Worm (Caenorhabditis elegans) whole organism, L2 larva: ENCODE data around the gene C29A12.22.

Source experiments
- F13H6.1 ChIP-seq: sonication (generic microtip); optimal IDR thresholded peaks from 2 replicates; lab custom pipeline; 2016; ENCODE audit warnings: missing genetic modification characterization, missing compliant biosample characterization
- R02D3.7 ChIP-seq: fragments of 150-350 bp; optimal IDR thresholded peaks from 2 replicates; lab custom pipeline; 2014; ENCODE audit warnings: missing biosample characterization, missing genetic modification characterization
- Y55F3AM.14 ChIP-seq: fragments of 200-800 bp; sonication (Bioruptor generic); optimal IDR thresholded peaks from 2 replicates; lab custom pipeline; 2018; ENCODE audit warnings: mild to moderate bottlenecking, missing genetic modification characterization, missing compliant biosample characterization
- ZK546.5 ChIP-seq: sonication (generic microtip); optimal IDR thresholded peaks from 2 replicates; lab custom pipeline; 2017; ENCODE audit warnings: missing biosample characterization, missing genetic modification characterization
- alr-1 ChIP-seq: fragments of 150-350 bp; optimal IDR thresholded peaks from 2 replicates; lab custom pipeline; 2014; ENCODE audit warnings: missing biosample characterization, missing genetic modification characterization
- aly-2 ChIP-seq: fragments of 150-350 bp; optimal IDR thresholded peaks from 2 replicates; lab custom pipeline; 2014; ENCODE audit warnings: missing biosample characterization, missing genetic modification characterization
- ama-1 ChIP-seq: fragments of 150-350 bp; optimal IDR thresholded peaks from 2 replicates; lab custom pipeline; 2018; ENCODE audit warnings: inconsistent platforms
- blmp-1 ChIP-seq: sonication (generic microtip); optimal IDR thresholded peaks from 2 replicates; lab custom pipeline; 2017; ENCODE audit warnings: missing genetic modification characterization, mild to moderate bottlenecking, missing compliant biosample characterization, antibody characterized with exemption, moderate library complexity; ENCODE audit not compliant: insufficient read depth
- ceh-16 ChIP-seq: fragments of 150-350 bp; optimal IDR thresholded peaks from 2 replicates; lab custom pipeline; 2014; ENCODE audit warnings: missing biosample characterization, missing genetic modification characterization
- crh-2 ChIP-seq: sonication (generic microtip); optimal IDR thresholded peaks from 2 replicates; lab custom pipeline; 2017; ENCODE audit warnings: missing biosample characterization, missing genetic modification characterization
- egl-27 ChIP-seq: sonication (generic microtip); optimal IDR thresholded peaks from 3 replicates; lab custom pipeline; 2017; ENCODE audit warnings: missing biosample characterization, missing genetic modification reagents, missing genetic modification characterization
- elt-3 ChIP-seq: sonication (generic microtip); optimal IDR thresholded peaks from 2 replicates; lab custom pipeline; 2017; ENCODE audit warnings: missing biosample characterization, missing genetic modification characterization
- fos-1 ChIP-seq: fragments of 150-350 bp; optimal IDR thresholded peaks from 2 replicates; lab custom pipeline; 2014; ENCODE audit warnings: missing biosample characterization, missing genetic modification characterization
- gmeb-1 ChIP-seq: fragments of 150-350 bp; optimal IDR thresholded peaks from 2 replicates; lab custom pipeline; 2014; ENCODE audit warnings: missing biosample characterization, missing genetic modification characterization
- lin-11 ChIP-seq: fragments of 150-350 bp; sonication (generic microtip); optimal IDR thresholded peaks from 2 replicates; lab custom pipeline; 2014; ENCODE audit warnings: missing biosample characterization, missing genetic modification characterization, inconsistent platforms, mixed read lengths
- lin-13 ChIP-seq: fragments of 150-350 bp; optimal IDR thresholded peaks from 2 replicates; lab custom pipeline; 2014; ENCODE audit warnings: missing biosample characterization, missing genetic modification reagents, missing genetic modification characterization
- lin-39 ChIP-seq: fragments of 150-350 bp; optimal IDR thresholded peaks from 2 replicates; lab custom pipeline; 2014; ENCODE audit warnings: missing biosample characterization, missing genetic modification reagents, missing genetic modification characterization
- lsy-2 ChIP-seq, 2 experiments: fragments of 150-350 bp in 1 of 2; sonication (generic microtip) in 1 of 2; optimal IDR thresholded peaks; 2 replicates each; lab custom pipeline; 2014 to 2017; ENCODE audit warnings: missing biosample characterization in 2 of 2, missing genetic modification characterization in 2 of 2
- mab-5 ChIP-seq: fragments of 150-350 bp; optimal IDR thresholded peaks from 2 replicates; lab custom pipeline; 2014; ENCODE audit warnings: missing biosample characterization, missing genetic modification characterization
- mbf-1 ChIP-seq: sonication (generic microtip); optimal IDR thresholded peaks from 2 replicates; lab custom pipeline; 2017; ENCODE audit warnings: missing biosample characterization, missing genetic modification characterization
- mdl-1 ChIP-seq, 2 experiments: fragments of 150-350 bp in 1 of 2; sonication (generic microtip) in 1 of 2; optimal IDR thresholded peaks; 2 replicates each; lab custom pipeline; 2017; ENCODE audit warnings: missing biosample characterization in 2 of 2, missing genetic modification characterization in 2 of 2
- nhr-11 ChIP-seq: fragments of 150-350 bp; optimal IDR thresholded peaks from 2 replicates; lab custom pipeline; 2014; ENCODE audit warnings: missing biosample characterization, missing genetic modification characterization
- nhr-12 ChIP-seq: fragments of 150-350 bp; optimal IDR thresholded peaks from 2 replicates; lab custom pipeline; 2014; ENCODE audit warnings: missing biosample characterization, missing genetic modification characterization
- nhr-129 ChIP-seq: fragments of 150-350 bp; optimal IDR thresholded peaks from 2 replicates; lab custom pipeline; 2014; ENCODE audit warnings: missing biosample characterization, missing genetic modification characterization
- nhr-21 ChIP-seq: fragments of 150-350 bp; optimal IDR thresholded peaks from 2 replicates; lab custom pipeline; 2014; ENCODE audit warnings: missing biosample characterization, missing genetic modification characterization
- nhr-23 ChIP-seq: fragments of 150-350 bp; optimal IDR thresholded peaks from 2 replicates; lab custom pipeline; 2014; ENCODE audit warnings: missing biosample characterization, missing genetic modification reagents, missing genetic modification characterization
- nhr-237 ChIP-seq: fragments of 150-350 bp; optimal IDR thresholded peaks from 2 replicates; lab custom pipeline; 2014; ENCODE audit warnings: missing biosample characterization, missing genetic modification characterization
- nhr-25 ChIP-seq: fragments of 150-350 bp; sonication (generic microtip); optimal IDR thresholded peaks from 3 replicates; lab custom pipeline; 2014; ENCODE audit warnings: missing biosample characterization, missing genetic modification characterization
- nhr-6 ChIP-seq: fragments of 150-350 bp; optimal IDR thresholded peaks from 2 replicates; lab custom pipeline; 2014; ENCODE audit warnings: missing biosample characterization, missing genetic modification characterization
- nhr-77 ChIP-seq: fragments of 150-350 bp; optimal IDR thresholded peaks from 2 replicates; lab custom pipeline; 2014; ENCODE audit warnings: missing biosample characterization, missing genetic modification characterization
- sem-4 ChIP-seq: fragments of 150-350 bp; optimal IDR thresholded peaks from 2 replicates; lab custom pipeline; 2014; ENCODE audit warnings: missing biosample characterization, missing genetic modification reagents, missing genetic modification characterization
- skn-1 ChIP-seq: sonication (generic microtip); optimal IDR thresholded peaks from 2 replicates; lab custom pipeline; 2017; ENCODE audit warnings: missing biosample characterization, missing genetic modification characterization
- sma-3 ChIP-seq: sonication (generic microtip); optimal IDR thresholded peaks from 2 replicates; lab custom pipeline; 2016; ENCODE audit warnings: missing genetic modification reagents, missing genetic modification characterization, missing compliant biosample characterization
- sma-9 ChIP-seq, 2 experiments: fragments of 150-350 bp in 1 of 2; sonication (generic microtip) in 1 of 2; optimal IDR thresholded peaks; 2 replicates each; lab custom pipeline; 2014 to 2016; ENCODE audit warnings: missing genetic modification characterization in 2 of 2, mild to moderate bottlenecking in 1 of 2, missing biosample characterization in 1 of 2, missing compliant biosample characterization in 1 of 2, missing genetic modification reagents in 1 of 2, moderate library complexity in 1 of 2
- snpc-4 ChIP-seq: fragments of 150-350 bp; optimal IDR thresholded peaks from 2 replicates; lab custom pipeline; 2014; ENCODE audit warnings: missing biosample characterization, missing genetic modification characterization
- unc-39 ChIP-seq: fragments of 150-350 bp; optimal IDR thresholded peaks from 2 replicates; lab custom pipeline; 2014; ENCODE audit warnings: missing biosample characterization, missing genetic modification characterization
- unc-55 ChIP-seq: fragments of 150-350 bp; sonication (generic microtip); optimal IDR thresholded peaks from 3 replicates; lab custom pipeline; 2014; ENCODE audit warnings: missing biosample characterization, missing genetic modification reagents, missing genetic modification characterization
- unc-62 ChIP-seq: fragments of 150-350 bp; optimal IDR thresholded peaks from 2 replicates; lab custom pipeline; 2014; ENCODE audit warnings: missing biosample characterization, missing genetic modification reagents, missing genetic modification characterization
- zag-1 ChIP-seq: fragments of 150-350 bp; optimal IDR thresholded peaks from 2 replicates; lab custom pipeline; 2014; ENCODE audit warnings: missing biosample characterization, missing genetic modification characterization
- ztf-1 ChIP-seq: fragments of 200-800 bp; sonication (Bioruptor generic); conservative IDR thresholded peaks from 2 replicates; pipeline ENCODE4 v1.3.6; 2022; ENCODE audit warnings: missing genetic modification characterization, missing compliant biosample characterization
- ztf-4 ChIP-seq: fragments of 150-350 bp; optimal IDR thresholded peaks from 2 replicates; lab custom pipeline; 2014; ENCODE audit warnings: missing biosample characterization, missing genetic modification characterization

The C29A12.22 gene

DNA sequence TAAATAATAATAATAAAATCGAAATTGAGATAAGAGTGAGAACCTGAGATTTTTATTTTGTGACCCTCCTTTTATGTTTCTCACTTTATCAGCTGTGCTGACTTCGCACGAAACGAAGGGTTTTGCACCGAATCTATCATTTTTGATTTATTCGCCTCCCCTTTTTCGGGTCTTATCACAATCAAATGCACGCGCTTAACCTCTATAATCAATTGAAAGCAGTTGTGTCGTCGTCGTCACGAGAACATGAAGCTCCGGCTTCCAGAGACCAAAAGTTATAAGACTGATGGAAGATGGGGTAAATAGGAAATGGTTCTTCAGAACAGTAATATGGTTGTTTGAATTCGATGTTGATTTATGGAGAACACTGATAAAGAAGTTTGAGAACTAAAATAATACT is 10.7 kb upstream of the C29A12.22 start, which contains the start of gene D1054.18:
D1054.18 (minus strand) TSS at position 45 of the 400 bp plus-strand sequence.
- TF ChIP-seq fos-1 (tag; lab: Kevin White, UChicago): peak; percentile 70
- TF ChIP-seq gmeb-1 (tag; lab: Kevin White, UChicago): peak; percentile 45
- no peak for TF ChIP-seq nhr-21 (tag; lab: Kevin White, UChicago)
- no peak for TF ChIP-seq blmp-1
- TF ChIP-seq sma-9 (GFP tag; optimal IDR thresholded peaks at IDR 0.05; lab: Kevin White, UChicago): peak; percentile 74
- TF ChIP-seq sma-9 (tag; optimal IDR thresholded peaks at IDR 0.05; lab: Kevin White, UChicago): no peak
- TF ChIP-seq nhr-77: no peak
- no peak for TF ChIP-seq ztf-1 (GFP tag; lab: Robert Waterston, UW)
- TF ChIP-seq F13H6.1 (tag; lab: Kevin White, UChicago): no peak
- peak; percentile 15 for TF ChIP-seq skn-1 (tag; lab: Kevin White, UChicago)
- peak; percentile 73 for TF ChIP-seq crh-2 (tag; lab: Kevin White, UChicago)
- TF ChIP-seq elt-3 (tag; lab: Kevin White, UChicago): no peak
- TF ChIP-seq mdl-1 (tag; optimal IDR thresholded peaks at IDR 0.05; lab: Kevin White, UChicago): peak in 1 of 2 experiments; percentile 26
- no peak for TF ChIP-seq sem-4 (tag; lab: Kevin White, UChicago)
- no peak for TF ChIP-seq R02D3.7 (tag; lab: Kevin White, UChicago)

ce11 chrV:10802060-10802459 is 9.8 kb upstream of the C29A12.22 start:
- TF ChIP-seq unc-55 (no peak), nhr-21 (tag; lab: Kevin White, UChicago) (no peak), nhr-237 (no peak), egl-27 (tag; lab: Kevin White, UChicago) (no peak), aly-2 (no peak), R02D3.7 (tag; lab: Kevin White, UChicago) (no peak), lsy-2 (tag; optimal IDR thresholded peaks at IDR 0.05; lab: Kevin White, UChicago) (no peak), nhr-11 (tag; lab: Kevin White, UChicago) (no peak), sma-9 (GFP tag; optimal IDR thresholded peaks at IDR 0.05; lab: Kevin White, UChicago) (peak; percentile 85), sma-9 (tag; optimal IDR thresholded peaks at IDR 0.05; lab: Kevin White, UChicago) (no peak), F13H6.1 (tag; lab: Kevin White, UChicago) (peak; percentile 10), lin-39 (tag; lab: Kevin White, UChicago) (no peak), blmp-1 (no peak), crh-2 (tag; lab: Kevin White, UChicago) (peak; percentile 85), mdl-1 (tag; optimal IDR thresholded peaks at IDR 0.05; lab: Kevin White, UChicago) (peak in 1 of 2 experiments; percentile 18), nhr-77 (no peak), nhr-6 (tag; lab: Kevin White, UChicago) (no peak), ZK546.5 (tag; lab: Kevin White, UChicago) (no peak), sma-3 (GFP tag; lab: Kevin White, UChicago) (peak; percentile 19), Y55F3AM.14 (no peak), mbf-1 (tag; lab: Kevin White, UChicago) (no peak), alr-1 (tag; lab: Kevin White, UChicago) (no peak), skn-1 (tag; lab: Kevin White, UChicago) (no peak), elt-3 (tag; lab: Kevin White, UChicago) (no peak), snpc-4 (tag; lab: Kevin White, UChicago) (no peak), nhr-23 (tag; lab: Kevin White, UChicago) (no peak), unc-62 (GFP tag; lab: Kevin White, UChicago) (no peak), ceh-16 (tag; lab: Kevin White, UChicago) (no peak), unc-39 (tag; lab: Kevin White, UChicago) (no peak), ama-1 (lab: Kevin White, UChicago) (no peak), ztf-1 (GFP tag; lab: Robert Waterston, UW) (no peak), sem-4 (tag; lab: Kevin White, UChicago) (no peak), fos-1 (tag; lab: Kevin White, UChicago) (peak; percentile 74), gmeb-1 (tag; lab: Kevin White, UChicago) (peak; percentile 1), ztf-4 (tag; lab: Kevin White, UChicago) (no peak)

DNA sequence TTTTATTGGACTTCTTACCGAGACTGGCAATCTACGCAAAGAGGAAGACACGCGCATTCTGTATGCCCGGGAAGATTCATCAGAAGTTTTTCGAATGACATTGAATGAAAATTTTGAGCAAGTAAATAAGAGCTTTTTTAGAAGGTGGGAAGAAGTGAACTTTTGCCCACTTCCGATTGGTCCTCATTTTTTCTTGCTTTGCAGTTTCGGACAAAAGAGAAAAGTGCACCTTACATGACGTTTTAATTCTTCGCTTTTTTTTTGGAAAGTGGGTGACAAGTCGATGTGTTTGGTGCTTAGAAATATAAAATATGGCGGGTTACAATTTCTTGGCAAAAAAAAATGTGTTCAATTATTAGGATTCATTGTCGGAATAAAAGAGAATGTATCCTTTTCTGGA is 7.5 kb upstream of the C29A12.22 start, which contains the start of gene secs-1:
secs-1 (minus strand) TSS at position 101 of the 400 bp plus-strand sequence.
- TF ChIP-seq lin-11 (tag; lab: Kevin White, UChicago): no peak
- no peak for TF ChIP-seq blmp-1
- TF ChIP-seq unc-62 (GFP tag; lab: Kevin White, UChicago): no peak
- TF ChIP-seq gmeb-1 (tag; lab: Kevin White, UChicago): no peak
- TF ChIP-seq unc-39 (tag; lab: Kevin White, UChicago): no peak
- TF ChIP-seq lin-39 (tag; lab: Kevin White, UChicago): no peak
- TF ChIP-seq nhr-129 (tag; lab: Kevin White, UChicago): no peak
- TF ChIP-seq zag-1 (tag; lab: Kevin White, UChicago): no peak
- TF ChIP-seq lin-13 (GFP tag; lab: Kevin White, UChicago): no peak
- no peak for TF ChIP-seq mab-5 (tag; lab: Kevin White, UChicago)
- no peak for TF ChIP-seq nhr-25 (tag; lab: Kevin White, UChicago)
- no peak for TF ChIP-seq nhr-12 (tag; lab: Kevin White, UChicago)
- TF ChIP-seq snpc-4 (tag; lab: Kevin White, UChicago): no peak
- no peak for TF ChIP-seq unc-55
- TF ChIP-seq skn-1 (tag; lab: Kevin White, UChicago): no peak
- no peak for TF ChIP-seq ZK546.5 (tag; lab: Kevin White, UChicago)
- no peak for TF ChIP-seq crh-2 (tag; lab: Kevin White, UChicago)
- no peak for TF ChIP-seq sma-9 (GFP tag; optimal IDR thresholded peaks at IDR 0.05; lab: Kevin White, UChicago)
- TF ChIP-seq sma-9 (tag; optimal IDR thresholded peaks at IDR 0.05; lab: Kevin White, UChicago): no peak
- TF ChIP-seq nhr-23 (tag; lab: Kevin White, UChicago): no peak
